Worm (Caenorhabditis elegans) whole organism, young adult: Measurements from ENCODE around the gene ttr-35.

Experiments used
- B0336.3 ChIP-seq: fragments of 200-800 bp; sonication (Bioruptor generic); IDR thresholded peaks from 2 replicates; pipeline ENCODE4 v1.3.6; 2022; ENCODE audit warnings: missing genetic modification characterization, missing compliant biosample characterization
- C06A6.2 ChIP-seq: fragments of 200-800 bp; sonication (Bioruptor generic); conservative IDR thresholded peaks from 2 replicates; pipeline ENCODE4 v1.3.6; 2022; ENCODE audit warnings: missing genetic modification characterization, missing compliant biosample characterization
- C17E4.6 ChIP-seq: fragments of 200-800 bp; sonication (Bioruptor generic); IDR thresholded peaks from 2 replicates; pipeline ENCODE4 v1.3.6; 2022; ENCODE audit warnings: missing genetic modification reagents, missing genetic modification characterization, missing compliant biosample characterization
- D2030.7 ChIP-seq: fragments of 200-800 bp; sonication (Bioruptor generic); IDR thresholded peaks from 2 replicates; pipeline ENCODE4 v1.3.6; 2022; ENCODE audit warnings: missing genetic modification reagents, missing genetic modification characterization, missing compliant biosample characterization
- F10E7.11 ChIP-seq: sonication (generic microtip); optimal IDR thresholded peaks from 2 replicates; lab custom pipeline; 2017; ENCODE audit warnings: mild to moderate bottlenecking, missing genetic modification characterization, moderate library complexity, missing compliant biosample characterization
- F49E8.2 ChIP-seq: sonication (generic microtip); optimal IDR thresholded peaks from 3 replicates; lab custom pipeline; 2017; ENCODE audit warnings: missing genetic modification characterization, mild to moderate bottlenecking, missing compliant biosample characterization, antibody characterized with exemption, moderate library complexity; ENCODE audit not compliant: insufficient read depth
- F55B11.4 ChIP-seq: sonication (generic microtip); optimal IDR thresholded peaks from 2 replicates; lab custom pipeline; 2016; ENCODE audit warnings: missing compliant biosample characterization, missing genetic modification characterization, borderline replicate concordance; ENCODE audit not compliant: insufficient read depth
- aptf-2 ChIP-seq: fragments of 200-800 bp; sonication (Bioruptor generic); conservative IDR thresholded peaks from 2 replicates; pipeline ENCODE4 v1.3.6; 2022; ENCODE audit warnings: missing genetic modification reagents, missing genetic modification characterization, missing compliant biosample characterization
- aptf-3 ChIP-seq: fragments of 200-800 bp; sonication (Bioruptor generic); IDR thresholded peaks from 2 replicates; pipeline ENCODE4 v1.3.6; 2022; ENCODE audit warnings: missing genetic modification characterization, missing compliant biosample characterization
- atf-7 ChIP-seq: sonication (generic microtip); optimal IDR thresholded peaks from 2 replicates; lab custom pipeline; 2017; ENCODE audit warnings: mild to moderate bottlenecking, missing genetic modification characterization, missing compliant biosample characterization
- athp-1 ChIP-seq: sonication (generic microtip); optimal IDR thresholded peaks from 2 replicates; lab custom pipeline; 2017; ENCODE audit warnings: mild to moderate bottlenecking, missing genetic modification characterization, missing compliant biosample characterization
- bed-2 ChIP-seq: fragments of 200-800 bp; sonication (Bioruptor generic); IDR thresholded peaks from 2 replicates; pipeline ENCODE4 v1.3.6; 2022; ENCODE audit warnings: missing genetic modification reagents, missing genetic modification characterization, missing compliant biosample characterization
- ceh-27 ChIP-seq: fragments of 200-800 bp; sonication (Bioruptor generic); optimal IDR thresholded peaks from 2 replicates; lab custom pipeline; 2018; ENCODE audit warnings: mild to moderate bottlenecking, missing genetic modification characterization, moderate library complexity, missing compliant biosample characterization
- ceh-58 ChIP-seq: fragments of 200-800 bp; sonication (Bioruptor generic); IDR thresholded peaks from 2 replicates; pipeline ENCODE4 v1.3.6; 2022; ENCODE audit warnings: missing genetic modification characterization, missing compliant biosample characterization
- chd-7 ChIP-seq: sonication (generic microtip); optimal IDR thresholded peaks from 2 replicates; lab custom pipeline; 2016; ENCODE audit warnings: mild to moderate bottlenecking, missing genetic modification characterization, moderate library complexity, missing compliant biosample characterization
- dox-1 ChIP-seq: fragments of 200-800 bp; sonication (Bioruptor generic); IDR thresholded peaks from 2 replicates; pipeline ENCODE4 v1.3.6; 2022; ENCODE audit warnings: missing genetic modification reagents, missing genetic modification characterization, missing compliant biosample characterization
- dpff-1 ChIP-seq: sonication (generic microtip); optimal IDR thresholded peaks from 2 replicates; lab custom pipeline; 2017; ENCODE audit warnings: mild to moderate bottlenecking, missing genetic modification characterization, missing compliant biosample characterization
- dpl-1 ChIP-seq: fragments of 150-350 bp; optimal IDR thresholded peaks from 2 replicates; lab custom pipeline; 2014; ENCODE audit warnings: missing biosample characterization, missing genetic modification reagents, missing genetic modification characterization
- egl-44 ChIP-seq: fragments of 200-800 bp; sonication (Bioruptor generic); IDR thresholded peaks from 2 replicates; pipeline ENCODE4 v1.3.6; 2022; ENCODE audit warnings: missing genetic modification reagents, missing genetic modification characterization, missing compliant biosample characterization
- him-1 ChIP-seq: sonication (generic microtip); optimal IDR thresholded peaks from 2 replicates; lab custom pipeline; 2016; ENCODE audit warnings: missing genotype, missing genetic modification reagents, missing genetic modification characterization, missing compliant biosample characterization
- hlh-12 ChIP-seq: sonication (generic microtip); optimal IDR thresholded peaks from 2 replicates; lab custom pipeline; 2016; ENCODE audit warnings: missing genetic modification characterization, missing compliant biosample characterization
- hlh-26 ChIP-seq: fragments of 200-800 bp; sonication (Bioruptor generic); conservative IDR thresholded peaks from 2 replicates; pipeline ENCODE4 v1.3.6; 2022; ENCODE audit warnings: missing genetic modification reagents, missing genetic modification characterization, missing compliant biosample characterization
- hmg-1.2 ChIP-seq: fragments of 200-800 bp; sonication (Bioruptor generic); IDR thresholded peaks from 2 replicates; pipeline ENCODE4 v1.3.6; 2022; ENCODE audit warnings: missing genetic modification reagents, missing genetic modification characterization, missing compliant biosample characterization
- hrde-1 ChIP-seq: sonication (generic microtip); optimal IDR thresholded peaks from 2 replicates; lab custom pipeline; 2016; ENCODE audit warnings: missing genetic modification characterization, mild to moderate bottlenecking, missing compliant biosample characterization, moderate library complexity, missing genotype, missing genetic modification reagents, borderline replicate concordance
- hsf-1 ChIP-seq: fragments of 200-800 bp; sonication (Bioruptor generic); IDR thresholded peaks from 2 replicates; pipeline ENCODE4 v1.3.6; 2022; ENCODE audit warnings: missing genetic modification reagents, missing genetic modification characterization, missing compliant biosample characterization
- let-607 ChIP-seq, 2 experiments: fragments of 200-800 bp in 1 of 2; sonication (Bioruptor generic) in 1 of 2; sonication (generic microtip) in 1 of 2; optimal IDR thresholded peaks; 2 replicates each; lab custom pipeline; 2016 to 2018; ENCODE audit warnings: mild to moderate bottlenecking in 2 of 2, missing compliant biosample characterization in 2 of 2, missing genetic modification characterization in 2 of 2, moderate library complexity in 2 of 2, missing genotype in 1 of 2
- lin-35 ChIP-seq, 3 experiments: fragments of 150-350 bp in 2 of 3; sonication (generic microtip) in 1 of 3; optimal IDR thresholded peaks; 2 replicates each; lab custom pipeline; 2014 to 2018; ENCODE audit warnings: missing biosample characterization in 3 of 3, missing genetic modification characterization in 3 of 3, missing genetic modification reagents in 3 of 3
- lin-40 ChIP-seq: sonication (generic microtip); optimal IDR thresholded peaks from 2 replicates; lab custom pipeline; 2016; ENCODE audit warnings: missing genetic modification characterization, mild to moderate bottlenecking, missing compliant biosample characterization, missing genotype, missing genetic modification reagents
- madf-10 ChIP-seq: sonication (generic microtip); optimal IDR thresholded peaks from 2 replicates; lab custom pipeline; 2016; ENCODE audit warnings: mild to moderate bottlenecking, missing genetic modification characterization, missing compliant biosample characterization
- madf-3 ChIP-seq: fragments of 200-800 bp; sonication (Bioruptor generic); IDR thresholded peaks from 2 replicates; pipeline ENCODE4 v1.3.6; 2022; ENCODE audit warnings: missing genetic modification reagents, missing genetic modification characterization, missing compliant biosample characterization
- mes-4 ChIP-seq: sonication (generic microtip); optimal IDR thresholded peaks from 2 replicates; lab custom pipeline; 2016; ENCODE audit warnings: missing genotype, missing genetic modification characterization, missing compliant biosample characterization
- mxl-1 ChIP-seq: sonication (generic microtip); optimal IDR thresholded peaks from 2 replicates; lab custom pipeline; 2016; ENCODE audit warnings: missing genetic modification characterization, missing compliant biosample characterization
- nfyb-1 ChIP-seq: fragments of 200-800 bp; sonication (Bioruptor generic); IDR thresholded peaks from 2 replicates; pipeline ENCODE4 v1.3.6; 2022; ENCODE audit warnings: missing genetic modification reagents, missing genetic modification characterization, missing compliant biosample characterization
- nhr-120 ChIP-seq: fragments of 200-800 bp; sonication (Bioruptor generic); IDR thresholded peaks from 2 replicates; pipeline ENCODE4 v1.3.6; 2022; ENCODE audit warnings: missing genetic modification characterization, missing compliant biosample characterization
- pbrm-1 ChIP-seq: fragments of 200-800 bp; sonication (Bioruptor generic); IDR thresholded peaks from 2 replicates; pipeline ENCODE4 v1.3.6; 2022; ENCODE audit warnings: missing genetic modification reagents, missing genetic modification characterization, missing compliant biosample characterization
- rcor-1 ChIP-seq: fragments of 200-800 bp; sonication (Bioruptor generic); IDR thresholded peaks from 2 replicates; pipeline ENCODE4 v1.3.6; 2022; ENCODE audit warnings: missing genetic modification reagents, missing genetic modification characterization, missing compliant biosample characterization
- rec-8 ChIP-seq, 2 experiments: sonication (generic microtip); optimal IDR thresholded peaks; 2 replicates each; lab custom pipeline; 2016; ENCODE audit warnings: mild to moderate bottlenecking in 2 of 2, missing genetic modification characterization in 2 of 2, missing genetic modification reagents in 2 of 2, missing genotype in 2 of 2, missing biosample characterization in 1 of 2, missing compliant biosample characterization in 1 of 2, moderate library complexity in 1 of 2
- repo-1 ChIP-seq: sonication (generic microtip); optimal IDR thresholded peaks from 2 replicates; lab custom pipeline; 2017; ENCODE audit warnings: mild to moderate bottlenecking, missing genetic modification characterization, missing compliant biosample characterization
- sdz-38 ChIP-seq: sonication (generic microtip); optimal IDR thresholded peaks from 2 replicates; lab custom pipeline; 2016; ENCODE audit warnings: missing genotype, missing genetic modification characterization, missing compliant biosample characterization
- sea-2 ChIP-seq: fragments of 200-800 bp; sonication (Bioruptor generic); IDR thresholded peaks from 2 replicates; pipeline ENCODE4 v1.3.6; 2022; ENCODE audit warnings: missing genetic modification characterization, missing compliant biosample characterization
- snpc-1.1 ChIP-seq: sonication (generic microtip); optimal IDR thresholded peaks from 2 replicates; lab custom pipeline; 2017; ENCODE audit warnings: missing genetic modification characterization, mild to moderate bottlenecking, missing compliant biosample characterization, antibody characterized with exemption, moderate library complexity, missing genotype, missing genetic modification reagents; ENCODE audit not compliant: insufficient read depth
- snpc-1.3 ChIP-seq: sonication (generic microtip); optimal IDR thresholded peaks from 2 replicates; lab custom pipeline; 2017; ENCODE audit warnings: missing genetic modification characterization, mild to moderate bottlenecking, missing compliant biosample characterization, antibody characterized with exemption, moderate library complexity, missing genotype, missing genetic modification reagents; ENCODE audit not compliant: insufficient read depth
- unc-62 ChIP-seq: fragments of 150-350 bp; optimal IDR thresholded peaks from 2 replicates; lab custom pipeline; 2014; ENCODE audit warnings: missing biosample characterization, missing genetic modification reagents, missing genetic modification characterization
- xnd-1 ChIP-seq: sonication (generic microtip); optimal IDR thresholded peaks from 2 replicates; lab custom pipeline; 2016; ENCODE audit warnings: missing genotype, missing genetic modification reagents, missing genetic modification characterization, missing compliant biosample characterization
- ztf-18 ChIP-seq: sonication (generic microtip); optimal IDR thresholded peaks from 2 replicates; lab custom pipeline; 2016; ENCODE audit warnings: missing genotype, mild to moderate bottlenecking, missing genetic modification characterization, missing compliant biosample characterization
- ztf-22 ChIP-seq: fragments of 200-800 bp; sonication (Bioruptor generic); optimal IDR thresholded peaks from 2 replicates; lab custom pipeline; 2018; ENCODE audit warnings: mild to moderate bottlenecking, missing genetic modification characterization, moderate library complexity, missing compliant biosample characterization
- ztf-26 ChIP-seq: sonication (generic microtip); optimal IDR thresholded peaks from 2 replicates; lab custom pipeline; 2017; ENCODE audit warnings: missing genetic modification characterization, missing compliant biosample characterization
- ztf-3 ChIP-seq: fragments of 200-800 bp; sonication (Bioruptor generic); optimal IDR thresholded peaks from 2 replicates; lab custom pipeline; 2018; ENCODE audit warnings: mild to moderate bottlenecking, missing genetic modification characterization, missing compliant biosample characterization

The ttr-35 gene

ce11 chrX:6522634-6523070 lies 10.6 kb downstream of the ttr-35 start (continued):
- TF ChIP-seq let-607 (tag; optimal IDR thresholded peaks at IDR 0.05; lab: Kevin White, UChicago) (peak; percentile 51 to 59), F10E7.11 (peak; percentile 73), nhr-120 (GFP tag; lab: Robert Waterston, UW) (no peak), hrde-1 (no peak), madf-3 (GFP tag; lab: Robert Waterston, UW) (0 out of 2 replicates have a peak, but pooled peaks have one; percentile 79), athp-1 (tag; lab: Kevin White, UChicago) (no peak), chd-7 (peak; percentile 87), egl-44 (GFP tag; lab: Robert Waterston, UW) (no peak; the same call in 1 of the 2 replicates), hsf-1 (GFP tag; lab: Robert Waterston, UW) (peak; percentile 36; the same call in 1 of the 2 replicates), snpc-1.1 (tag; lab: Kevin White, UChicago) (no peak), B0336.3 (GFP tag; lab: Robert Waterston, UW) (peak; percentile 92), hmg-1.2 (GFP tag; lab: Robert Waterston, UW) (peak; percentile 35; the same call in 1 of the 2 replicates), nfyb-1 (GFP tag; lab: Robert Waterston, UW) (peak; percentile 90), dox-1 (GFP tag; lab: Robert Waterston, UW) (no peak), ceh-58 (GFP tag; lab: Robert Waterston, UW) (no peak), repo-1 (tag; lab: Kevin White, UChicago) (peak; percentile 69), rcor-1 (GFP tag; lab: Robert Waterston, UW) (no peak), ztf-26 (no peak), hlh-26 (no peak), ztf-22 (GFP tag; lab: Kevin White, UChicago) (peak; percentile 40), pbrm-1 (peak; percentile 45), bed-2 (no peak), aptf-2 (GFP tag; lab: Robert Waterston, UW) (no peak), sea-2 (GFP tag; lab: Robert Waterston, UW) (0 out of 2 replicates have a peak, but pooled peaks have one; percentile 24), F55B11.4 (tag; lab: Kevin White, UChicago) (no peak), lin-35 (GFP tag; optimal IDR thresholded peaks at IDR 0.05; lab: Kevin White, UChicago) (no peak), hlh-12 (tag; lab: Kevin White, UChicago) (no peak), unc-62 (peak; percentile 66), dpl-1 (no peak), dpff-1 (peak; percentile 58), lin-40 (tag; lab: Kevin White, UChicago) (peak; percentile 7), sdz-38 (no peak), snpc-1.3 (no peak), xnd-1 (tag; lab: Kevin White, UChicago) (no peak), ztf-18 (no peak), C06A6.2 (GFP tag; lab: Robert Waterston, UW) (peak; percentile 38; the same call in 1 of the 2 replicates), C17E4.6 (peak; percentile 19; the same call in 1 of the 2 replicates), F49E8.2 (tag; lab: Kevin White, UChicago) (no peak), madf-10 (tag; lab: Kevin White, UChicago) (peak; percentile 14), ceh-27 (GFP tag; lab: Kevin White, UChicago) (no peak), him-1 (no peak), mes-4 (no peak), aptf-3 (GFP tag; lab: Robert Waterston, UW) (no peak), ztf-3 (GFP tag; lab: Kevin White, UChicago) (peak; percentile 4), rec-8 (tag; optimal IDR thresholded peaks at IDR 0.05; lab: Kevin White, UChicago) (no peak), D2030.7 (no peak), mxl-1 (tag; lab: Kevin White, UChicago) (no peak), atf-7 (tag; lab: Kevin White, UChicago) (peak; percentile 93)
